Fruit fly (Drosophila melanogaster) whole organism: ENCODE measurements around the gene Sem1.

ENCODE experiments used
- Dll ChIP-seq: fragments of >200 bp; optimal IDR thresholded peaks from 2 replicates; lab custom pipeline; 2017
- EcR ChIP-seq, 2 experiments: fragments of >200 bp; optimal IDR thresholded peaks; 2 replicates each; lab custom pipeline; 2017; ENCODE audit warnings: missing biosample characterization in 2 of 2, missing genetic modification characterization in 2 of 2, missing genetic modification reagents in 2 of 2
- psq ChIP-seq: fragments of >200 bp; optimal IDR thresholded peaks from 2 replicates; lab custom pipeline; 2017

DNA sequence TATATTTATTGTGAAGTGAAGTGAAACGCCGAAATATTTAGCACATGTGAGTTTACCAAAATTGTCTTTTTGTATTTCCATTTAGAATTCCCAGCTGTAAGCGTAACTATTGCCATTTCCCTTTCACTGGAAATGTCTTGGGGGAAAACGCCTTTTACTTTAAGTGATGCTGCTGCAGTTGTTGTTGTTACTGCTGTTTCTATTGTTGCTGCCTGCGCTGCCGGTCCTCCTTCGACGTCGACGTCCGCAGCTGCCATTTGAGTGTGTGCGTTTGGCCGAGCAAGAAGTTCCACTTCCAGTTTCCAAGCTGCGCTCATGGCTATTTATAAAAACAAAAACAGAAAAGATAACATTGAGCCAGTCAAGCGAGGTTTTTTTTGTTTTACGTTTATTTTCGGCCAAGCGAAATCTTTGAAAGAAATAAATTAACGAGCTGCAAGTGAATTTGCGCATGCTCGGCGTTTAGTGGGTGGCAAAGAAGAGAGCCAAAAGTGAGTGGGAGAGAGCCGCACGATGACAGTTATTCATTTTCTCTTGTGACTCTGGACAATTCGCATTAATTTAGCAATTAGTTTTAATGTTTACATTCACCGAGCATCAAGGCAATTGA is 14.0 kb upstream of the Sem1 start:
- TF ChIP-seq EcR (GFP tag; optimal IDR thresholded peaks at IDR 0.05; lab: Kevin White, UChicago) (no peak), Dll (lab: Kevin White, UChicago) (no peak), psq (lab: Kevin White, UChicago) (no peak)
